Worm (Caenorhabditis elegans): ENCODE data around the gene mfsd-11.

The mfsd-11 gene

DNA sequence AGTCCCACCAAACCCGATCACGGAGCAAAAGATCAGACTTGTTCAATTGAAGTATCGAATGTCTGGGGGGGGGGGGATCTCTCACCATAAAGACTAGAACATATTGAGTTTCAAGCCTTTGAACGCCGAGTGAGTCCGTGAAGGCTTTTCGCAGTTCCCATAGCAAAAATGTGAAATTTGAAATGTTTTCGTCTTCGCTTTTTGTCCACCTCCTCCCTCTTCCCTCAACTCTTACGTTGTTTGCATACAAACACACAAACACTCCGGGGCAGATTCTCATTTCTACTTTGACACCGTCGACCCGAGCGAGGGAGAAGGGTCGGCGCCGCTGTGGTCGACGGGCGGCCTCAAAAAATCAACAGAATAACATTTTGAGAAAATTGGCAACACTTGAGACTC is 25.2 kb upstream of the mfsd-11 start:
- TF ChIP-seq tbx-2 (tag; optimal IDR thresholded peaks at IDR 0.05) (peak; percentile 2), lin-11 (tag; optimal IDR thresholded peaks at IDR 0.05) (no peak), lim-6 (tag; optimal IDR thresholded peaks at IDR 0.05) (no peak), hlh-15 (tag; optimal IDR thresholded peaks at IDR 0.05) (no peak), madf-2 (tag; optimal IDR thresholded peaks at IDR 0.05) (no peak), gmeb-2 (tag; optimal IDR thresholded peaks at IDR 0.05) (no peak), fkh-10 (GFP tag; optimal IDR thresholded peaks at IDR 0.05) (no peak), ceh-22 (tag; optimal IDR thresholded peaks at IDR 0.05) (peak; percentile 33), fkh-6 (tag; optimal IDR thresholded peaks at IDR 0.05) (no peak), nhr-232 (tag; optimal IDR thresholded peaks at IDR 0.05) (no peak), sox-4 (tag; optimal IDR thresholded peaks at IDR 0.05) (no peak), ceh-9 (tag; optimal IDR thresholded peaks at IDR 0.05) (no peak), ceh-34 (tag; optimal IDR thresholded peaks at IDR 0.05) (peak; percentile 99), F13H6.1 (tag; optimal IDR thresholded peaks at IDR 0.05) (no peak), ceh-30 (tag; optimal IDR thresholded peaks at IDR 0.05) (no peak), ceh-19 (GFP tag; optimal IDR thresholded peaks at IDR 0.05) (peak; percentile 84), unc-3 (GFP tag; conservative IDR thresholded peaks at IDR 0.05) (no peak), unc-3 (tag; optimal IDR thresholded peaks at IDR 0.05) (no peak), ama-1 (optimal IDR thresholded peaks at IDR 0.05) (no peak), pha-2 (tag; optimal IDR thresholded peaks at IDR 0.05) (peak; percentile 21), K09A11.1 (tag; optimal IDR thresholded peaks at IDR 0.05; ENCODE audit: insufficient read depth) (no peak), dve-1 (tag; optimal IDR thresholded peaks at IDR 0.05) (no peak), ceh-45 (GFP tag; IDR thresholded peaks at IDR 0.05) (no peak), elt-2 (tag; optimal IDR thresholded peaks at IDR 0.05) (no peak), hlh-13 (GFP tag; optimal IDR thresholded peaks at IDR 0.05) (no peak)

DNA sequence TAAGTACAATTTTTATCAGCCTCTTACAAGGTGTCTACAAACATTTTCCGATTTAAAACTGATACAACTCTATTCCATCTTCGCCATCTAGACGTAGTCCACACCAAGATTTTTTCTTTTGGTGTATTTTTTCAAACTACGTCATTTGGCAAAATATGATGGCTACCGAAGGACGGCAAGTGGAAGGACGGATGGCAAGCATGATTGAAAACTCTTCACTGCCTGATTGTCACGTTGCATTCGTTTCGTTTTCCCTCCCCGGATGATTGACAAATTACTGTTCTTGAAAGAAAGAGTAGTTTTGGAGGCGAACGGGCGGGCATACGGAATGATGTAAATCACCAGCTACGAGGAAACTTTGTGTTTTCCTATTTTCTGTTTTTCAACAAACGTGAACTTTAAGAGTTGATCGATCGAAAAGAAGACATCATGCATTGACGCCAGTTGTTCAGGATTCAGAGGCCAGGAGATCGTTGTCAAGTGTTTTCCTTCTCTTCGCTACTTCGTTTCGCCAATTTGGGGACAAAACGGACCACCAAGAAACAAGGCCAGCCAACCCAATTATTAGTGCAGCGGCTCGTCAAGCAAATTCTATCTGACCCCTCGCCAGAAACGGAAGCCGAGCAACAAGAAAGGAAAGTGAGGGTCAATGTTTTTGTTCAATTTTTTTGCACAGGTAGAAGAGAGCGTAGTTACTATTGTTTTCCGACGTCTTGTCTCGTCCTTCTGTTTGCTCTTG is 24.6 kb upstream of the mfsd-11 start:
- TF ChIP-seq ceh-9 (tag; optimal IDR thresholded peaks at IDR 0.05) (no peak), unc-42 (tag; optimal IDR thresholded peaks at IDR 0.05) (peak; percentile 25)

DNA sequence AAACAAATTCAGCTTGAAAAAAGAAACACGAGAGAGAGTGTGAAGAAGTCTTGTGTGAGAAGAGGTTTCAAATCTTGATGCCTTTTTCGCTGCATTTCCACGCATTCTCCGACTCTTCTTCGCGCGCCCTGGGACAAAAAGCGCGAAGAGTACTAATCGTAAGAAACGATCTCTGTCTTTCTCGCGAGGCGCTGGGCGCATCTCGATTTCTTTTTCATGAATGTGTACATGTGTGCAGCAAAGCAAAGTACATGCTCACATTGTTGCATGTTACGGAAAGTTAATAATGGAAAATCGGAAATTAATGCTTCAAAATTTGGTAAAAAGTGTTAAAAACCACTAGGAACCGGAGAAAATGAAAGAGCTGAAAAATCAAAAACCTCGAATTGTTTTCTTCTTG is 23.6 kb upstream of the mfsd-11 start:
- TF ChIP-seq sdc-2 (tag; optimal IDR thresholded peaks at IDR 0.05) (no peak), ceh-45 (GFP tag; IDR thresholded peaks at IDR 0.05) (no peak), pax-1 (tag; optimal IDR thresholded peaks at IDR 0.05) (no peak), ets-4 (tag; optimal IDR thresholded peaks at IDR 0.05) (no peak), ceh-2 (tag; optimal IDR thresholded peaks at IDR 0.05) (no peak), che-1 (tag; optimal IDR thresholded peaks at IDR 0.05) (no peak), F13H6.1 (tag; optimal IDR thresholded peaks at IDR 0.05) (no peak), ceh-30 (tag; optimal IDR thresholded peaks at IDR 0.05) (no peak), pag-3 (tag; optimal IDR thresholded peaks at IDR 0.05; ENCODE audit: borderline replicate concordance) (no peak), ceh-18 (tag; optimal IDR thresholded peaks at IDR 0.05) (no peak), tbx-7 (tag; optimal IDR thresholded peaks at IDR 0.05) (no peak), zip-5 (tag; optimal IDR thresholded peaks at IDR 0.05) (no peak), unc-42 (tag; optimal IDR thresholded peaks at IDR 0.05) (no peak), hlh-6 (tag; optimal IDR thresholded peaks at IDR 0.05) (no peak)

DNA sequence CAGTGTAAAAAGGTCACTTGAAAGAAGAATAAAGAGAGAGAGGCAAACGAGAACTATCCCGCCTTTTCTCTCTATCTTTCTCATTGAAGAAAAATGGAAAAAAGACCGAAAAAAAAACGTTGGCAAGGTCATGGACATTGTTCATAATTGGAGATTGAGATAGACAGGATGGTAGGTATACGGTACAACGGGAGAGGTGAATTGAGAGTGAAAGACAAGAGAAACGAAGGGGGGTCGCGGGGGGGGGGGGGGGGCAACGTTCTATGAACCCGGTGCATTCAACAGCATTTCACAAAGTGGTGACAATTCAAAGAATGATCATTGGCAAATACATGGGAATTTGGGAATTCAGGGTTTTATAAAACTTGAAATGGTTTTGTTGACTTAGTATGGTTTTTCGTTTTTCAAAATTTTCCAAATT is 23.0 kb upstream of the mfsd-11 start:
- TF ChIP-seq lin-11 (tag; optimal IDR thresholded peaks at IDR 0.05) = no peak
- TF ChIP-seq gmeb-2 (tag; optimal IDR thresholded peaks at IDR 0.05) = no peak
- no peak for TF ChIP-seq elt-2 (tag; optimal IDR thresholded peaks at IDR 0.05)
- no peak for TF ChIP-seq unc-86 (tag; optimal IDR thresholded peaks at IDR 0.05)
- TF ChIP-seq T23F11.4 (GFP tag; optimal IDR thresholded peaks at IDR 0.05) = no peak
- TF ChIP-seq pros-1 (tag; optimal IDR thresholded peaks at IDR 0.05) = no peak

Measured in whole organism, late embryonic.